Worm (Caenorhabditis elegans) whole organism, mixed stage, embryonic: ENCODE data around the gene ZK84.2.

ENCODE experiments used
- M03D4.4 ChIP-seq: sonication (generic microtip); optimal IDR thresholded peaks from 2 replicates; lab custom pipeline; 2017; ENCODE audit warnings: mild to moderate bottlenecking, missing genetic modification characterization, missing compliant biosample characterization
- bed-3 ChIP-seq: fragments of 200-800 bp; sonication (Bioruptor generic); optimal IDR thresholded peaks from 3 replicates; lab custom pipeline; 2018; ENCODE audit warnings: mild to moderate bottlenecking, missing genetic modification characterization, moderate library complexity, missing compliant biosample characterization
- blmp-1 ChIP-seq: fragments of 150-350 bp; optimal IDR thresholded peaks from 2 replicates; lab custom pipeline; 2014; ENCODE audit warnings: missing biosample characterization, missing genetic modification characterization
- ceh-39 ChIP-seq: fragments of 150-350 bp; optimal IDR thresholded peaks from 2 replicates; lab custom pipeline; 2014; ENCODE audit warnings: missing biosample characterization, missing genetic modification characterization
- ceh-43 ChIP-seq: fragments of 200-800 bp; sonication (Bioruptor generic); optimal IDR thresholded peaks from 2 replicates; lab custom pipeline; 2018; ENCODE audit warnings: mild to moderate bottlenecking, missing genetic modification characterization, moderate library complexity, missing compliant biosample characterization
- ceh-83 ChIP-seq: fragments of 200-800 bp; sonication (Bioruptor generic); optimal IDR thresholded peaks from 2 replicates; lab custom pipeline; 2018; ENCODE audit warnings: mild to moderate bottlenecking, missing genetic modification characterization, missing compliant biosample characterization
- ces-1 ChIP-seq: fragments of 150-350 bp; optimal IDR thresholded peaks from 2 replicates; lab custom pipeline; 2014; ENCODE audit warnings: missing biosample characterization, missing genetic modification reagents, missing genetic modification characterization
- cnd-1 ChIP-seq: fragments of 200-800 bp; sonication (Bioruptor generic); optimal IDR thresholded peaks from 2 replicates; lab custom pipeline; 2018; ENCODE audit warnings: mild to moderate bottlenecking, missing genetic modification characterization, missing compliant biosample characterization
- elt-3 ChIP-seq: fragments of 150-350 bp; optimal IDR thresholded peaks from 2 replicates; lab custom pipeline; 2014; ENCODE audit warnings: missing biosample characterization, missing genetic modification characterization
- flh-1 ChIP-seq: fragments of 200-800 bp; sonication (Bioruptor generic); optimal IDR thresholded peaks from 2 replicates; lab custom pipeline; 2018; ENCODE audit warnings: mild to moderate bottlenecking, missing genetic modification characterization, moderate library complexity, missing compliant biosample characterization
- ham-2 ChIP-seq: fragments of 200-800 bp; sonication (Bioruptor generic); optimal IDR thresholded peaks from 2 replicates; lab custom pipeline; 2018; ENCODE audit warnings: mild to moderate bottlenecking, missing genetic modification characterization, missing compliant biosample characterization
- hlh-1 ChIP-seq: fragments of 150-350 bp; optimal IDR thresholded peaks from 2 replicates; lab custom pipeline; 2014; ENCODE audit warnings: missing biosample characterization, missing genetic modification reagents, missing genetic modification characterization
- lin-13 ChIP-seq: fragments of 150-350 bp; optimal IDR thresholded peaks from 2 replicates; lab custom pipeline; 2014; ENCODE audit warnings: missing biosample characterization, missing genetic modification characterization
- lin-32 ChIP-seq: fragments of 200-800 bp; sonication (Bioruptor generic); optimal IDR thresholded peaks from 2 replicates; lab custom pipeline; 2018; ENCODE audit warnings: mild to moderate bottlenecking, missing genetic modification characterization, missing compliant biosample characterization
- lsy-2 ChIP-seq: fragments of 150-350 bp; optimal IDR thresholded peaks from 2 replicates; lab custom pipeline; 2014; ENCODE audit warnings: missing biosample characterization, missing genetic modification characterization
- mab-5 ChIP-seq: fragments of 150-350 bp; optimal IDR thresholded peaks from 2 replicates; lab custom pipeline; 2014; ENCODE audit warnings: missing biosample characterization, missing genetic modification characterization
- mep-1 ChIP-seq: fragments of 150-350 bp; optimal IDR thresholded peaks from 2 replicates; lab custom pipeline; 2017; ENCODE audit warnings: missing biosample characterization, missing genetic modification reagents, missing genetic modification characterization, inconsistent platforms
- mls-2 ChIP-seq: sonication (generic microtip); optimal IDR thresholded peaks from 2 replicates; lab custom pipeline; 2016; ENCODE audit warnings: mild to moderate bottlenecking, missing genetic modification characterization, moderate library complexity, missing compliant biosample characterization
- nhr-12 ChIP-seq: fragments of 150-350 bp; optimal IDR thresholded peaks from 2 replicates; lab custom pipeline; 2014; ENCODE audit warnings: missing biosample characterization, missing genetic modification characterization
- nhr-2 ChIP-seq: fragments of 150-350 bp; optimal IDR thresholded peaks from 2 replicates; lab custom pipeline; 2014; ENCODE audit warnings: missing biosample characterization, missing genetic modification characterization
- nhr-76 ChIP-seq: sonication (generic microtip); optimal IDR thresholded peaks from 2 replicates; lab custom pipeline; 2017; ENCODE audit warnings: missing biosample characterization, missing genetic modification characterization
- pha-4 ChIP-seq: fragments of 150-350 bp; optimal IDR thresholded peaks from 2 replicates; lab custom pipeline; 2018; ENCODE audit warnings: missing biosample characterization, missing genetic modification reagents, missing genetic modification characterization
- sem-2 ChIP-seq: fragments of 200-800 bp; sonication (Bioruptor generic); optimal IDR thresholded peaks from 2 replicates; lab custom pipeline; 2018; ENCODE audit warnings: mild to moderate bottlenecking, missing genetic modification characterization, missing compliant biosample characterization
- snpc-4 ChIP-seq: fragments of 150-350 bp; optimal IDR thresholded peaks from 2 replicates; lab custom pipeline; 2014; ENCODE audit warnings: missing biosample characterization, missing genetic modification characterization
- sptf-1 ChIP-seq: sonication (generic microtip); optimal IDR thresholded peaks from 2 replicates; lab custom pipeline; 2017; ENCODE audit warnings: mild to moderate bottlenecking, missing genetic modification characterization, moderate library complexity, missing compliant biosample characterization
- tbx-8 ChIP-seq: fragments of 200-800 bp; sonication (Bioruptor generic); optimal IDR thresholded peaks from 2 replicates; lab custom pipeline; 2018; ENCODE audit warnings: mild to moderate bottlenecking, missing genetic modification characterization, moderate library complexity, missing compliant biosample characterization
- unc-39 ChIP-seq: fragments of 150-350 bp; optimal IDR thresholded peaks from 2 replicates; lab custom pipeline; 2014; ENCODE audit warnings: missing biosample characterization, missing genetic modification characterization
- unc-62 ChIP-seq: fragments of 150-350 bp; optimal IDR thresholded peaks from 2 replicates; lab custom pipeline; 2014; ENCODE audit warnings: missing biosample characterization, missing genetic modification reagents, missing genetic modification characterization
- ztf-11 ChIP-seq: fragments of 150-350 bp; optimal IDR thresholded peaks from 2 replicates; lab custom pipeline; 2014; ENCODE audit warnings: missing biosample characterization, missing genetic modification characterization

Gene ZK84.2

DNA sequence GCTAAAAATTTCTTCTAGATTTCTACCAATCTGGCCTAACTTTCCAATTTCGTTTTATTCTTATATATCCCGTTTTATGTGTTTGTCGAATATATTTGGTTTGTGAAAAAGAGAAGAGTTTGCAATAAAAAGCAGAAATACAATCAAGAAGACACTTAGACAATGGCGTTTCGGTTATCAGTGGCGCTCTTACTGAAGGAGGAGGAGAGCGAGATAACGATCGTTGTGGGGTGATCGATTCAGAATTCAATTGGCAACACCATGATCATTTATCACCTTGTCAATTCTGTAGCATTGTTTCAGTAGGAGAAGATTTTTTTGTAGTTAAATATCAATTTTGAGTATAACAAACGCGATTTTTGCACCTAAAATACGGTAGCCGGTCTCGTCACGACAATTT lies 35.4 kb downstream of the ZK84.2 start:
- no peak for TF ChIP-seq unc-62 (GFP tag; lab: Kevin White, UChicago)
- TF ChIP-seq mab-5 (tag; lab: Kevin White, UChicago) = no peak
- TF ChIP-seq lin-32 (GFP tag; lab: Kevin White, UChicago) = no peak
- no peak for TF ChIP-seq flh-1 (GFP tag; lab: Kevin White, UChicago)
- TF ChIP-seq bed-3 (GFP tag; lab: Kevin White, UChicago) = no peak
- TF ChIP-seq ham-2 = no peak
- no peak for TF ChIP-seq sptf-1 (tag; lab: Kevin White, UChicago)
- TF ChIP-seq M03D4.4 (tag; lab: Kevin White, UChicago) = no peak
- TF ChIP-seq ztf-11 (tag; lab: Kevin White, UChicago) = no peak
- no peak for TF ChIP-seq blmp-1 (tag; lab: Kevin White, UChicago)
- TF ChIP-seq ces-1 (GFP tag; lab: Kevin White, UChicago) = no peak
- no peak for TF ChIP-seq elt-3

DNA sequence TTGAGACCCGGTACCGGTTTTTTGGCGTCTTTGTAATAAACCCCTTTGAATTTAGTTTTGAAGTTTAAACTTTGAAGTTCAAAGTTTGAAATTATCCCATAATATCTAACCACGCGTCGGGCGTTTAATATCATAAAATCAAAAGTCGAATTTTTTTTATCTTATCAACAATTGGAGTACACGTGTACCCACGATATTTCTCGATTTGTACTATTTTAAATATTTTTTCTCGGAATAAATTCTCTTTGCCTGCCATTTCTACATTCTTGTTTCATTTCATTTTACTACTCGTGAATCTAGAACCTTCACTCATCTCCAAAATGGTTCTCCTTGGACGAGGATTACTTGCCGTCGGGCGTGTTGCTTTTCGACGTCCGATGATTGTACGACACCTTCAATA lies 36.0 kb downstream of the ZK84.2 start, which contains the start of gene gldc-1:
Gene gldc-1 (plus strand): TSS at position 301 of the 400 bp plus-strand sequence.
- TF ChIP-seq pha-4 (tag; lab: Kevin White, UChicago) (no peak), bed-3 (GFP tag; lab: Kevin White, UChicago) (no peak), lsy-2 (tag; lab: Kevin White, UChicago) (no peak), hlh-1 (no peak), sem-2 (GFP tag; lab: Kevin White, UChicago) (no peak), nhr-2 (tag; lab: Kevin White, UChicago) (no peak), blmp-1 (tag; lab: Kevin White, UChicago) (no peak), snpc-4 (no peak), tbx-8 (GFP tag; lab: Kevin White, UChicago) (no peak), M03D4.4 (tag; lab: Kevin White, UChicago) (no peak), ceh-39 (tag; lab: Kevin White, UChicago) (no peak), unc-39 (tag; lab: Kevin White, UChicago) (no peak), unc-62 (GFP tag; lab: Kevin White, UChicago) (no peak), sptf-1 (tag; lab: Kevin White, UChicago) (no peak), ceh-43 (GFP tag; lab: Kevin White, UChicago) (no peak), mls-2 (tag; lab: Kevin White, UChicago) (no peak), nhr-12 (no peak), flh-1 (GFP tag; lab: Kevin White, UChicago) (no peak), ham-2 (no peak), elt-3 (no peak)
- TF ChIP-seq, all 35 proteins: peak for 0

DNA sequence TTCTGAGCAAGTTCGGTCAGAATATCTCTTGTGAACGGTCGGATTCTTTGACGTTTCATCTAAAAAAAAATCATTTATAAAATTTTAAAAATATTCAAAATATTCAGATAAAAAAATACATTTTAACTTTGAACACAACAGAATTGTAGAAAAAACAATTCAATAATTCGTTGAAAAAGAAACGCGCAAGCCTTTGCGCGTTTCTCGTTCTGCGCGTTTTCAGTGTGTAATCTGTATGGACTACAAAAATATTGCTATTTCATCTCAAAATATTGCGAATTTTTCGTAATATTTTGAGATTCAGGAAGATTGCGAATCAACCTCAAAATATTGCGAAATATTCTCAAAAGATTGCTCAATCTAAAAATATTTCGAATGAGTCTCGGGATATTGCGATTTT lies 41.8 kb downstream of the ZK84.2 start, which contains the start of gene R12C12.7:
Gene R12C12.7 (minus strand): TSS at position 59 of the 400 bp plus-strand sequence.
- TF ChIP-seq ceh-83 (GFP tag; lab: Kevin White, UChicago) = no peak

DNA sequence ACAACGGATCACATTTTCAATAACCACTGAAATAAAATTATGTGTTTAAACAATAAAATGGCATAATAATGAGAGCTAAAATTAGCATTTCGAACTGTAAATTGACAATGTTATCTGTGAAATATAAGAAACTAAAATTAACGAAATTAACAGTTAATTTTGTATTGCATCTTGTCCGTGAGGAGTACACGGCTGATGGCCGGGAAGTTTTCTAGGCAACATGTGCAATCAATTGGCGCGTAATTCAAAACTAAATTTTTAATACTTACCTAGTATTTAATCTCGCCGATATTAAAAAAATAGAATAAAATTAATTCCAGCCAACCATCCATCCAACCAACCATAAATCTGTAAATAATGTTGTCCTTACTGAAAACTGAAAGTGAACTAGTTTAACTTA lies 47.3 kb downstream of the ZK84.2 start:
- TF ChIP-seq nhr-76 (tag; lab: Kevin White, UChicago) (no peak), lin-13 (tag; lab: Kevin White, UChicago) (peak; percentile 37), mep-1 (tag; lab: Kevin White, UChicago) (no peak), M03D4.4 (tag; lab: Kevin White, UChicago) (no peak), cnd-1 (peak; percentile 2), pha-4 (tag; lab: Kevin White, UChicago) (peak; percentile 25), mab-5 (tag; lab: Kevin White, UChicago) (peak; percentile 10)
